Fruit fly (Drosophila melanogaster): Measurements from ENCODE around the gene Cpr65Ax1.

- TF ChIP-seq Bteb2 (GFP tag; optimal IDR thresholded peaks at IDR 0.05) (no peak), bab2 (GFP tag; optimal IDR thresholded peaks at IDR 0.05) (no peak), CG15601 (tag; optimal IDR thresholded peaks at IDR 0.05) (no peak), CG17612 (GFP tag; IDR thresholded peaks at IDR 0.05) (no peak), Myb (GFP tag; optimal IDR thresholded peaks at IDR 0.05) (no peak), CG18011 (GFP tag; optimal IDR thresholded peaks at IDR 0.05) (no peak)
These were observed 3.0 kb downstream of the Cpr65Ax1 start, which contains the start of gene Lcp65Ac for dm6 chr3L:6144769-6145220.
